Fruit fly (Drosophila melanogaster): Measurements from ENCODE around the gene mbm.

mbm gene

dm6 chr2L:232187-232586 is 41.3 kb downstream of the mbm start, which contains the start of gene CG13693:
CG13693 (plus strand) TSS chr2L:232487.
- TF ChIP-seq CG12768 (GFP tag; optimal IDR thresholded peaks at IDR 0.05) = no peak
- no peak for TF ChIP-seq cnc (optimal IDR thresholded peaks at IDR 0.05)

DNA sequence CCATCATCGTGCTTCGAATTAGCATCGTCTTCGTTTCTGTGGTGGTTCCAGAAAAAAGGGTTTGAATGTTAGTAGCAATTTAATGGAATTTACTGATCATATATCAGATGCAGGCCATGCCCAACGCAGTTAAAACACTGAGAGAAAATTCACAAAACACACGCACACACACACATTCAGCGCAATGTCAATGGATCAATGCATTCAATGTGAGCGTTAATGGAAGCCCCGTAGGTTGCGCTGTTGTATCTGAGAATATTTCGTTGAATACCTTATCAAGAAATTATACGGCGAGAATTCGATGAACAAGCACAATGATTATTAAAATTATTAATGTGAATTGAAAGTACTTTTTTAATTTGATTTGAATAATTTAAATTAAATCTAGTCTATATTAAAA is 45.3 kb downstream of the mbm start:
- TF ChIP-seq pad (GFP tag; optimal IDR thresholded peaks at IDR 0.05) (no peak), Clk (GFP tag; optimal IDR thresholded peaks at IDR 0.05) (no peak), CG12768 (GFP tag; optimal IDR thresholded peaks at IDR 0.05) (no peak), CG7045 (GFP tag; optimal IDR thresholded peaks at IDR 0.05) (no peak)

DNA sequence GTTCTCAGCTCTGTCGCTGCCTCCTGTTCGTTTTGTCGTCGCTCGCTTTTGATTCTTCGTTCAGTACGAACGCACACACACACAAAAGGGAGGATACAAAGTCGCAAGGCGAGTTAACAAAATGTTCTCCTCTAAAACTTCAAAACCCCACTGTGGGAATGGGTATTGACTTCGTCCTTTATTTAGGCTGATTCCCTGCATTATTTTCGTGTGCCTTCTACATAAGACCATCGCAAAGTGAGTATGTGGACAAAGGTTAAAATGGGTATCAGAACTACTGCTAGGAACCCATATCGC is 48.2 kb downstream of the mbm start:
- TF ChIP-seq bab1 (GFP tag; optimal IDR thresholded peaks at IDR 0.05) = no peak
- TF ChIP-seq Clk (GFP tag; optimal IDR thresholded peaks at IDR 0.05) = no peak
- no peak for TF ChIP-seq cic (GFP tag; optimal IDR thresholded peaks at IDR 0.05)
- TF ChIP-seq CG7101 (tag; optimal IDR thresholded peaks at IDR 0.05) = no peak
- TF ChIP-seq CG11617 (GFP tag; optimal IDR thresholded peaks at IDR 0.05) = no peak
- TF ChIP-seq CG7045 (GFP tag; optimal IDR thresholded peaks at IDR 0.05) = no peak
- no peak for TF ChIP-seq CG12768 (GFP tag; optimal IDR thresholded peaks at IDR 0.05)
- TF ChIP-seq kay (GFP tag; ENCODE audit: borderline replicate concordance) = no peak

DNA sequence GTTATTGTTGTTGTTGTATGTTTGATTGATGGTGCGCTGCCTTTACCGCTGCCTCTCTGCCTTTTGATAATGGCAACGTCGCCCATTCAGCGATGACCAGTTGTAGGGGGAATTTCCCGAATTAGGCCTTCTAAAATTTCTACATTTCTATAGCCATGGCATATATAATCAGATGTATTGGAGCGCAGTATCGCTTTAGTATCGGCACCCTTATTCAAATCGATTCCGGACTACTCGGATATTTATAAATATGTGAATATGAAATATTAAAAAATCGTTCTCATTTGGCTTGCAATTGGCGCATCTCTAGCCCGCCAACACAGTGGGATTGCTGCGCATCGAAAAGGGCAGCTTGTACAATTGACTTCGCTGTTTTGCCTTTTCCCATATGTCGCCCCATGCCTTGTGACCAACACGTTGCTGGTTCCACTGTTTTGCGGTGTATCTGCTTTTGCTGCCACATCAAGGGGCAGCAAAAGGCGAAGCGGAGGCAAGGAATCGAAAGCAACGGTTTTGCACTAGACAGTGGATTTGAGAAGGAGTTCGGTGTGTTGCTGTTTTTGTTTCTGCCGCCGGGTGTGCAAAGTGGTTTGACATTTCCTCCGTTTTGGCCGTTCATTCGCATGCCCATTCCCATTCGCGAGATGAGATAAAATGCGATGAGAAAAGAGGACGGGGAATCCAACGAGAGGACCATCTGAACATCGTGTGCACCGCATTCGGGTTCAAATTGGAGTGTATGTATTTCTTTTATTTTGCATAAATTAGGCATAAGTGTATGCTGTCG is 48.7 kb downstream of the mbm start:
- peak; percentile 13 for TF ChIP-seq CG12768 (GFP tag; optimal IDR thresholded peaks at IDR 0.05)
- TF ChIP-seq toe (GFP tag; optimal IDR thresholded peaks at IDR 0.05) = no peak
- TF ChIP-seq CG5204 (GFP tag; optimal IDR thresholded peaks at IDR 0.05) = peak; percentile 8

DNA sequence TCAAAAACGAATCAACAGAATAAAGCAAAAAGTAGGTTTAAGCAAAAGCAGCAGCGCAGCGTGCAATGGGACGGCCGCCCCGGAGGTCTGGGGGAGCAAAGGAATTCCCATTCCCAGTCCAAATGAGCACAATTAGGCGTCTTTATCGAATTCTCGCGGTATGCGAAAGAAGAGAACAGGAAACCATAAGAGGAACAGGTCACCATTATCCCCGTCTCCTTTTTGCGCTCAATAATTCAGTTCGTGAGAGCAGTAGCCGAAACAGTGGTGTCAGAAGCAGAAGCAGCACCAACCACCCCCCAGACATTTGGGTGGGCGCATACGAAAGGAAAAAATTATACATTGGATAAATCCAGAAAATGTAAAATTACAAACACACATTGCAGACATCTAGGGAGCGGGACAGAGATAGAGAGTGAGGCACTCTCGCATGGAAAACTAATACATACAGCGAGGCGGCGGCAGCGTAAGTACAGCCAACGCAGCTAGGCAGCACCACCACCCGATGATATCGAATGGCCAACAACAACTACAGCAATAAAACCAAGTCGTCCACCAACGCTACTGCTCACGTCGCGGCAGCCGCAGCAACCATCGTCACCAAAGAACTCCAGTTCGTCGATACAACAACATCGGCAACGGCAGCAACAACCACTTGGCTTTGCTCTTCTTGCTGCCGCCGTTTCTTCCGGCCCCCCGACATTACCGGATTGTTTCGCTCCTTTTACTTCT is 49.5 kb downstream of the mbm start:
- TF ChIP-seq cnc (optimal IDR thresholded peaks at IDR 0.05) (no peak), Mnt (GFP tag; optimal IDR thresholded peaks at IDR 0.05) (no peak), tj (GFP tag; optimal IDR thresholded peaks at IDR 0.05) (no peak), CG11617 (GFP tag; optimal IDR thresholded peaks at IDR 0.05) (no peak), CG33017 (tag; optimal IDR thresholded peaks at IDR 0.05) (no peak), CG12768 (GFP tag; optimal IDR thresholded peaks at IDR 0.05) (no peak), Crg-1 (GFP tag; optimal IDR thresholded peaks at IDR 0.05) (no peak), pad (GFP tag; optimal IDR thresholded peaks at IDR 0.05) (no peak), ovo (GFP tag; optimal IDR thresholded peaks at IDR 0.05) (no peak), toe (GFP tag; optimal IDR thresholded peaks at IDR 0.05) (no peak), CG7101 (tag; optimal IDR thresholded peaks at IDR 0.05) (no peak)

DNA sequence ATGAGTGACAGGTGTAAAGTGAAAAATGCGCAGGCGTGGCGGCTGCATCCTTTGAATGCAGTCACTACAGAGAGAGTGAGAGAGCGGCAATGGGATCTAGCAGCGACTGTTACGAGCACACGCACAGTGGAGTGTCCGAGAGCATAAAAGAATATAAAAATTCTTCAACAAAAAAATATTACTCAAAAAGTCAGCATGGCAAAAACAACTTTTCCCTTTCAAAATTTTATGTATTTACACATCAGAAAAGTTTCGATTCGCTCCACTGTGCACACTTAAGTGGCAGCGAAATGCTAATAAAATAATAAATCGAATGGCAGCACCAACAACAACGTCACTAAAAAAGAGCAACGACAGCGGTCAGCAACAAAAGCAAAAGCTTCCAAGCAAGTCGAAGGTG is 50.2 kb downstream of the mbm start:
- peak; percentile 56 for TF ChIP-seq CG7101 (tag; optimal IDR thresholded peaks at IDR 0.05)
- TF ChIP-seq CG1620 (GFP tag; optimal IDR thresholded peaks at IDR 0.05) = peak; percentile 22
- peak; percentile 71 for TF ChIP-seq CG33017 (tag; optimal IDR thresholded peaks at IDR 0.05)
- peak; percentile 54 for TF ChIP-seq CG14711 (tag; optimal IDR thresholded peaks at IDR 0.05)
- no peak for TF ChIP-seq kay (GFP tag; ENCODE audit: borderline replicate concordance)
- TF ChIP-seq bab1 (GFP tag; optimal IDR thresholded peaks at IDR 0.05) = peak; percentile 22
- peak; percentile 46 for TF ChIP-seq CG7045 (GFP tag; optimal IDR thresholded peaks at IDR 0.05)
- peak; percentile 34 for TF ChIP-seq Hr96 (GFP tag; optimal IDR thresholded peaks at IDR 0.05)
- peak; percentile 14 for TF ChIP-seq toe (GFP tag; optimal IDR thresholded peaks at IDR 0.05)
- TF ChIP-seq Crg-1 (GFP tag; optimal IDR thresholded peaks at IDR 0.05) = no peak
- TF ChIP-seq pad (GFP tag; optimal IDR thresholded peaks at IDR 0.05) = no peak
- TF ChIP-seq CG11617 (GFP tag; optimal IDR thresholded peaks at IDR 0.05) = peak; percentile 48
- TF ChIP-seq cnc (optimal IDR thresholded peaks at IDR 0.05) = no peak

dm6 chr2L:222867-223266 is 50.6 kb downstream of the mbm start:
- TF ChIP-seq toe (GFP tag; optimal IDR thresholded peaks at IDR 0.05) = no peak
- TF ChIP-seq CG33017 (tag; optimal IDR thresholded peaks at IDR 0.05) = no peak
- no peak for TF ChIP-seq pad (GFP tag; optimal IDR thresholded peaks at IDR 0.05)
- TF ChIP-seq tj (GFP tag; optimal IDR thresholded peaks at IDR 0.05) = no peak
- no peak for TF ChIP-seq Hr96 (GFP tag; optimal IDR thresholded peaks at IDR 0.05)
- TF ChIP-seq CG11617 (GFP tag; optimal IDR thresholded peaks at IDR 0.05) = no peak
- TF ChIP-seq Mnt (GFP tag; optimal IDR thresholded peaks at IDR 0.05) = no peak
- TF ChIP-seq ovo (GFP tag; optimal IDR thresholded peaks at IDR 0.05) = no peak
- TF ChIP-seq bab1 (GFP tag; optimal IDR thresholded peaks at IDR 0.05) = no peak
- TF ChIP-seq CG1620 (GFP tag; optimal IDR thresholded peaks at IDR 0.05) = no peak
- TF ChIP-seq CG7045 (GFP tag; optimal IDR thresholded peaks at IDR 0.05) = no peak
- TF ChIP-seq Crg-1 (GFP tag; optimal IDR thresholded peaks at IDR 0.05) = no peak
- no peak for TF ChIP-seq CG7101 (tag; optimal IDR thresholded peaks at IDR 0.05)
- no peak for TF ChIP-seq CG5204 (GFP tag; optimal IDR thresholded peaks at IDR 0.05)
- TF ChIP-seq CG14711 (tag; optimal IDR thresholded peaks at IDR 0.05) = no peak
- TF ChIP-seq cnc (optimal IDR thresholded peaks at IDR 0.05) = no peak
- TF ChIP-seq kay (GFP tag; ENCODE audit: borderline replicate concordance) = no peak
- TF ChIP-seq cic (GFP tag; optimal IDR thresholded peaks at IDR 0.05) = no peak
- no peak for TF ChIP-seq CG12768 (GFP tag; optimal IDR thresholded peaks at IDR 0.05)

All from whole organism, adult.